Worm (Caenorhabditis elegans) whole organism, L1 larva: ENCODE measurements around the gene scl-10.

Experiments used
- C34B4.2 ChIP-seq: sonication (generic microtip); optimal IDR thresholded peaks from 2 replicates; lab custom pipeline; 2017; ENCODE audit warnings: mild to moderate bottlenecking, missing genetic modification characterization, missing compliant biosample characterization
- Y116A8C.19 ChIP-seq: sonication (generic microtip); optimal IDR thresholded peaks from 2 replicates; lab custom pipeline; 2016; ENCODE audit warnings: missing compliant biosample characterization, missing genetic modification characterization, borderline replicate concordance
- aly-2 ChIP-seq: fragments of 150-350 bp; optimal IDR thresholded peaks from 2 replicates; lab custom pipeline; 2014; ENCODE audit warnings: missing biosample characterization, missing genetic modification characterization
- ama-1 ChIP-seq: fragments of 150-350 bp; optimal IDR thresholded peaks from 2 replicates; lab custom pipeline; 2014
- blmp-1 ChIP-seq: fragments of 150-350 bp; optimal IDR thresholded peaks from 2 replicates; lab custom pipeline; 2014; ENCODE audit warnings: missing biosample characterization, missing genetic modification characterization
- ceh-63 ChIP-seq: fragments of 200-800 bp; sonication (Bioruptor generic); optimal IDR thresholded peaks from 2 replicates; lab custom pipeline; 2018; ENCODE audit warnings: mild to moderate bottlenecking, missing genetic modification characterization, missing compliant biosample characterization
- ceh-8 ChIP-seq: fragments of 200-800 bp; sonication (Bioruptor generic); optimal IDR thresholded peaks from 2 replicates; lab custom pipeline; 2018; ENCODE audit warnings: mild to moderate bottlenecking, missing genetic modification characterization, moderate library complexity, missing compliant biosample characterization
- ceh-82 ChIP-seq, 3 experiments: fragments of 150-350 bp in 1 of 3; sonication (generic microtip) in 2 of 3; optimal IDR thresholded peaks; 2 replicates each; lab custom pipeline; 2014 to 2017; ENCODE audit warnings: missing biosample characterization in 3 of 3, missing genetic modification characterization in 3 of 3
- ceh-90 ChIP-seq: sonication (generic microtip); optimal IDR thresholded peaks from 2 replicates; lab custom pipeline; 2016; ENCODE audit warnings: missing genetic modification characterization, missing compliant biosample characterization
- ces-1 ChIP-seq: fragments of 150-350 bp; optimal IDR thresholded peaks from 2 replicates; lab custom pipeline; 2014; ENCODE audit warnings: missing biosample characterization, missing genetic modification reagents, missing genetic modification characterization
- dsc-1 ChIP-seq: sonication (generic microtip); optimal IDR thresholded peaks from 2 replicates; lab custom pipeline; 2016; ENCODE audit warnings: mild to moderate bottlenecking, missing genetic modification characterization, missing compliant biosample characterization
- efl-3 ChIP-seq: fragments of 200-800 bp; sonication (Bioruptor generic); optimal IDR thresholded peaks from 2 replicates; lab custom pipeline; 2018; ENCODE audit warnings: mild to moderate bottlenecking, missing genetic modification characterization, missing compliant biosample characterization
- egl-27 ChIP-seq, 2 experiments: fragments of 150-350 bp in 1 of 2; sonication (generic microtip); optimal IDR thresholded peaks; 3 replicates each; lab custom pipeline; 2017 to 2018; ENCODE audit warnings: missing biosample characterization in 2 of 2, missing genetic modification characterization in 2 of 2, missing genetic modification reagents in 2 of 2
- ets-5 ChIP-seq: fragments of 200-800 bp; sonication (Bioruptor generic); IDR thresholded peaks from 2 replicates; pipeline ENCODE4 v1.3.6; 2022; ENCODE audit warnings: missing genetic modification characterization, missing compliant biosample characterization
- fkh-10 ChIP-seq: sonication (generic microtip); optimal IDR thresholded peaks from 2 replicates; lab custom pipeline; 2017; ENCODE audit warnings: missing biosample characterization, missing genetic modification reagents, missing genetic modification characterization
- grh-1 ChIP-seq: fragments of 200-800 bp; sonication (Bioruptor generic); IDR thresholded peaks from 2 replicates; pipeline ENCODE4 v1.3.6; 2022; ENCODE audit warnings: missing genetic modification reagents, missing genetic modification characterization, missing compliant biosample characterization
- hlh-4 ChIP-seq: sonication (generic microtip); optimal IDR thresholded peaks from 2 replicates; lab custom pipeline; 2016; ENCODE audit warnings: mild to moderate bottlenecking, missing genetic modification characterization, missing compliant biosample characterization
- irx-1 ChIP-seq: sonication (generic microtip); optimal IDR thresholded peaks from 2 replicates; lab custom pipeline; 2016; ENCODE audit warnings: missing genetic modification characterization, missing compliant biosample characterization
- jun-1 ChIP-seq: fragments of 150-350 bp; optimal IDR thresholded peaks from 2 replicates; lab custom pipeline; 2014; ENCODE audit warnings: missing biosample characterization, missing genetic modification reagents, missing genetic modification characterization
- lin-13 ChIP-seq: fragments of 150-350 bp; optimal IDR thresholded peaks from 2 replicates; lab custom pipeline; 2014; ENCODE audit warnings: missing biosample characterization, missing genetic modification reagents, missing genetic modification characterization
- lin-14 ChIP-seq: fragments of 200-800 bp; sonication (Bioruptor generic); optimal IDR thresholded peaks from 2 replicates; lab custom pipeline; 2018; ENCODE audit warnings: mild to moderate bottlenecking, missing genetic modification characterization, moderate library complexity, missing compliant biosample characterization
- lin-35 ChIP-seq, 2 experiments: fragments of 150-350 bp; optimal IDR thresholded peaks; 2 replicates each; lab custom pipeline; 2014; ENCODE audit warnings: missing biosample characterization in 2 of 2, missing genetic modification characterization in 2 of 2, missing genetic modification reagents in 2 of 2
- lir-3 ChIP-seq: sonication (generic microtip); optimal IDR thresholded peaks from 2 replicates; lab custom pipeline; 2016; ENCODE audit warnings: mild to moderate bottlenecking, missing genetic modification characterization, moderate library complexity, missing compliant biosample characterization; ENCODE audit not compliant: poor library complexity
- lsy-2 ChIP-seq, 2 experiments: fragments of 150-350 bp; optimal IDR thresholded peaks; 2 replicates each; lab custom pipeline; 2014; ENCODE audit warnings: missing biosample characterization in 2 of 2, missing genetic modification characterization in 2 of 2
- mdl-1 ChIP-seq, 2 experiments: fragments of 150-350 bp; optimal IDR thresholded peaks; 2 replicates each; lab custom pipeline; 2014 to 2017; ENCODE audit warnings: missing biosample characterization in 2 of 2, missing genetic modification characterization in 2 of 2, inconsistent platforms in 1 of 2
- mef-2 ChIP-seq: fragments of 150-350 bp; optimal IDR thresholded peaks from 2 replicates; lab custom pipeline; 2014; ENCODE audit warnings: missing biosample characterization, missing genetic modification characterization
- nhr-11 ChIP-seq: fragments of 150-350 bp; optimal IDR thresholded peaks from 2 replicates; lab custom pipeline; 2014; ENCODE audit warnings: missing biosample characterization, missing genetic modification characterization
- nhr-19 ChIP-seq: fragments of 200-800 bp; sonication (Bioruptor generic); conservative IDR thresholded peaks from 2 replicates; pipeline ENCODE4 v1.3.6; 2022; ENCODE audit warnings: missing genetic modification characterization, missing compliant biosample characterization
- nhr-20 ChIP-seq: sonication (generic microtip); optimal IDR thresholded peaks from 2 replicates; lab custom pipeline; 2016; ENCODE audit warnings: mild to moderate bottlenecking, missing genetic modification characterization, missing compliant biosample characterization
- nhr-71 ChIP-seq: sonication (generic microtip); optimal IDR thresholded peaks from 2 replicates; lab custom pipeline; 2016; ENCODE audit warnings: mild to moderate bottlenecking, missing genetic modification characterization, moderate library complexity, missing compliant biosample characterization
- nhr-77 ChIP-seq: fragments of 150-350 bp; optimal IDR thresholded peaks from 2 replicates; lab custom pipeline; 2014; ENCODE audit warnings: missing biosample characterization, missing genetic modification characterization
- nhr-84 ChIP-seq: sonication (generic microtip); optimal IDR thresholded peaks from 2 replicates; lab custom pipeline; 2017; ENCODE audit warnings: missing biosample characterization, missing genetic modification characterization
- nhr-85 ChIP-seq: sonication (generic microtip); peaks from one replicate; lab custom pipeline; 2016; ENCODE audit warnings: missing genetic modification characterization, inconsistent platforms, missing compliant biosample characterization
- nhr-90 ChIP-seq: sonication (generic microtip); optimal IDR thresholded peaks from 2 replicates; lab custom pipeline; 2016; ENCODE audit warnings: mild to moderate bottlenecking, missing genetic modification characterization, missing compliant biosample characterization; ENCODE audit not compliant: poor library complexity
- pag-3 ChIP-seq: sonication (generic microtip); optimal IDR thresholded peaks from 2 replicates; lab custom pipeline; 2017; ENCODE audit warnings: missing genetic modification characterization, mild to moderate bottlenecking, missing compliant biosample characterization, antibody characterized with exemption, borderline replicate concordance; ENCODE audit not compliant: insufficient read depth
- pax-3 ChIP-seq: fragments of 200-800 bp; sonication (Bioruptor generic); optimal IDR thresholded peaks from 2 replicates; lab custom pipeline; 2018; ENCODE audit warnings: mild to moderate bottlenecking, missing genetic modification characterization, moderate library complexity, missing compliant biosample characterization
- pqm-1 ChIP-seq: sonication (generic microtip); optimal IDR thresholded peaks from 3 replicates; lab custom pipeline; 2017; ENCODE audit warnings: missing biosample characterization, missing genetic modification characterization
- snpc-4 ChIP-seq: fragments of 150-350 bp; optimal IDR thresholded peaks from 2 replicates; lab custom pipeline; 2014; ENCODE audit warnings: missing biosample characterization, missing genetic modification characterization
- sptf-1 ChIP-seq: fragments of 150-350 bp; optimal IDR thresholded peaks from 2 replicates; lab custom pipeline; 2014; ENCODE audit warnings: missing biosample characterization, missing genetic modification characterization
- swsn-7 ChIP-seq: sonication (generic microtip); optimal IDR thresholded peaks from 2 replicates; lab custom pipeline; 2016; ENCODE audit warnings: missing genetic modification characterization, missing compliant biosample characterization
- tlp-1 ChIP-seq: fragments of 150-350 bp; optimal IDR thresholded peaks from 2 replicates; lab custom pipeline; 2014; ENCODE audit warnings: missing biosample characterization, missing genetic modification characterization
- unc-130 ChIP-seq: fragments of 150-350 bp; optimal IDR thresholded peaks from 2 replicates; lab custom pipeline; 2017; ENCODE audit warnings: missing biosample characterization, missing genetic modification characterization, inconsistent platforms
- unc-30 ChIP-seq: sonication (generic microtip); optimal IDR thresholded peaks from 2 replicates; lab custom pipeline; 2017; ENCODE audit warnings: missing biosample characterization, missing genetic modification characterization
- unc-62 ChIP-seq: fragments of 150-350 bp; optimal IDR thresholded peaks from 2 replicates; lab custom pipeline; 2014; ENCODE audit warnings: missing biosample characterization, missing genetic modification reagents, missing genetic modification characterization
- unc-86 ChIP-seq: sonication (generic microtip); optimal IDR thresholded peaks from 2 replicates; lab custom pipeline; 2016; ENCODE audit warnings: missing genetic modification characterization, missing compliant biosample characterization
- unc-98 ChIP-seq: fragments of 200-800 bp; sonication (Bioruptor generic); IDR thresholded peaks from 2 replicates; pipeline ENCODE4 v1.3.6; 2022; ENCODE audit warnings: missing genetic modification characterization, missing compliant biosample characterization
- vab-15 ChIP-seq: sonication (generic microtip); optimal IDR thresholded peaks from 2 replicates; lab custom pipeline; 2017; ENCODE audit warnings: missing genotype, mild to moderate bottlenecking, missing genetic modification characterization, missing compliant biosample characterization
- xbp-1 ChIP-seq: sonication (generic microtip); optimal IDR thresholded peaks from 2 replicates; lab custom pipeline; 2016; ENCODE audit warnings: missing genetic modification characterization, missing compliant biosample characterization
- zag-1 ChIP-seq: fragments of 150-350 bp; optimal IDR thresholded peaks from 2 replicates; lab custom pipeline; 2014; ENCODE audit warnings: missing biosample characterization, missing genetic modification characterization
- zip-4 ChIP-seq: fragments of 200-800 bp; sonication (Bioruptor generic); optimal IDR thresholded peaks from 2 replicates; lab custom pipeline; 2018; ENCODE audit warnings: mild to moderate bottlenecking, missing genetic modification characterization, moderate library complexity, missing compliant biosample characterization

The scl-10 gene

DNA sequence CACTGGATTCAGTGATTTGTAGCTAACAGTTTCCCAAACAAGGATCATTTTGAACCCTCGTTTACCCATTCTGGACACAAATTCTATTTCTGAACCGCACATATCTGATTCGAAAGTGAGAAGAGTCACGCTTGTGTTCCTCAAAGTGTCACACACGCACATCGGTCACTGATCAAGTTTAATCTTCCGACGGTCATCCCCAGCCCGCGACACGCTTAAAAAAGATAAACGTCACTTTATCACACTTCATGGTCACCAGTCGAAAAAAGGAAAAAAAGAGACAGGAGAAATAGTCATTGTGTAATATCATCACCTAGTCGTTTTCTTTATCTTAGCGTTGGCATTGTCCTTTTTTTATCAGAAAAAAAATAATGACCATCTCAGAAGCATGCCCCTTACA lies 29.4 kb downstream of the scl-10 start (continued):
- no peak for TF ChIP-seq aly-2 (tag; lab: Kevin White, UChicago)
- TF ChIP-seq egl-27 (tag; optimal IDR thresholded peaks at IDR 0.05; lab: Kevin White, UChicago) = no peak
- no peak for TF ChIP-seq sptf-1 (tag; lab: Kevin White, UChicago)
- no peak for TF ChIP-seq pax-3 (tag; lab: Kevin White, UChicago)
- TF ChIP-seq tlp-1 = no peak
- TF ChIP-seq ets-5 (GFP tag; lab: Robert Waterston, UW) = no peak
- no peak for TF ChIP-seq ceh-82 (tag; optimal IDR thresholded peaks at IDR 0.05; lab: Kevin White, UChicago)
- TF ChIP-seq swsn-7 (tag; lab: Kevin White, UChicago) = no peak
- no peak for TF ChIP-seq jun-1 (tag; lab: Kevin White, UChicago)
- TF ChIP-seq blmp-1 (tag; lab: Kevin White, UChicago) = peak; percentile 80
- no peak for TF ChIP-seq unc-30 (tag; lab: Kevin White, UChicago)
- no peak for TF ChIP-seq dsc-1 (tag; lab: Kevin White, UChicago)
- no peak for TF ChIP-seq xbp-1 (tag; lab: Kevin White, UChicago)
- no peak for TF ChIP-seq Y116A8C.19 (tag; lab: Kevin White, UChicago)
- no peak for TF ChIP-seq irx-1 (tag; lab: Kevin White, UChicago)
- no peak for TF ChIP-seq unc-98 (GFP tag; lab: Robert Waterston, UW)
- no peak for TF ChIP-seq fkh-10 (GFP tag; lab: Kevin White, UChicago)
- peak; percentile 64 for TF ChIP-seq nhr-71 (tag; lab: Kevin White, UChicago)
- no peak for TF ChIP-seq unc-130 (tag; lab: Kevin White, UChicago)
- no peak for TF ChIP-seq zip-4
- TF ChIP-seq vab-15 = no peak
- no peak for TF ChIP-seq nhr-11 (tag; lab: Kevin White, UChicago)
- no peak for TF ChIP-seq ceh-8 (GFP tag; lab: Kevin White, UChicago)
- TF ChIP-seq snpc-4 (tag; lab: Kevin White, UChicago) = no peak
- TF ChIP-seq mef-2 (tag; lab: Kevin White, UChicago) = no peak
- TF ChIP-seq pqm-1 (tag; lab: Kevin White, UChicago) = no peak
- no peak for TF ChIP-seq lin-13 (GFP tag; lab: Kevin White, UChicago)
- TF ChIP-seq C34B4.2 (tag; lab: Kevin White, UChicago) = no peak
- no peak for TF ChIP-seq lsy-2 (tag; optimal IDR thresholded peaks at IDR 0.05; lab: Kevin White, UChicago)
- peak in 1 of 2 experiments; percentile 37 for TF ChIP-seq mdl-1 (tag; optimal IDR thresholded peaks at IDR 0.05; lab: Kevin White, UChicago)
- TF ChIP-seq grh-1 (GFP tag; lab: Robert Waterston, UW) = no peak
- TF ChIP-seq unc-86 = no peak
- TF ChIP-seq zag-1 (tag; lab: Kevin White, UChicago) = no peak

DNA sequence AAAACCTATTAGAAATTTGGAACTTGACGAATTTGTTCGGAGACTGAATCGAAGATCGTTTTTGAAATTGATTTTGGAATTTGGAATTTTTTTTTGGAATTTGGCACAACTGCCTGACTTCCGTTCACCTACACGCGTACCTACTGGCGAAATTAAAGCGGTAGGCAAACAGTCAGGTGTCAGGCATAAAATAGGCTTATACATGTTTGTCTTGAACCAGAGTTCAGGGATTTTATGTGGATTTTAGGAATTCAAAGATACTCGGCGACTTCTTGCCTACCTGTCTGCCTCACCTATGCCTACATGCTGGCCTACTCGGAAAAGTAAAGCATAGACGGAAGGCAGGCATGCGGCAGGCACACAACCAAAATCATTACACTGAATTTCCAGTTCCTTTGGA lies 30.1 kb downstream of the scl-10 start:
- no peak for TF ChIP-seq unc-62

DNA sequence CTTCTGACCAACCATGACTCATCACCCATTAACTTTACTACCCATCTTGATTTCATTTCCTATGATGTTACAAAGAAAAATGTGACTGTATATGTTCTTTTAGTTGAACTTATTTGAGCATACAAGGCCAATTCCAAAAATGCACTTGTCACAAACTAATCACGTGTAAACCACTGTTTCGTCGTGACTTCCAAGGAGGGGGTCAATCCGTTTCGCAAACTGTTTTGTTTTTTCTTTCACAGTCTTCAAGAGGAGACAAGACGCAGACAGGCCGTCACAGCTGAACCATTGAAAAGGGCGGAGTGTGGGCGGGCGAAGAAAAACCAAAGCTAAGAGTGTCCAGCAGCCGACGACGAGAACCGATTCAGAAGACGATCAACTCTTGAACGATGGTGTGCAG lies 30.9 kb downstream of the scl-10 start, which contains the start of gene C39E9.8:
C39E9.8 (plus strand) TSS at position 328 of the 400 bp plus-strand sequence.
- no peak for TF ChIP-seq efl-3 (GFP tag; lab: Kevin White, UChicago)
- no peak for TF ChIP-seq nhr-84
- peak; percentile 43 for TF ChIP-seq nhr-90 (tag; lab: Kevin White, UChicago)
- no peak for TF ChIP-seq pax-3 (tag; lab: Kevin White, UChicago)
- TF ChIP-seq nhr-77 (tag; lab: Kevin White, UChicago) = no peak
- no peak for TF ChIP-seq ceh-90 (tag; lab: Kevin White, UChicago)
- no peak for TF ChIP-seq lir-3 (tag; lab: Kevin White, UChicago)
- TF ChIP-seq tlp-1 = no peak
- TF ChIP-seq nhr-11 (tag; lab: Kevin White, UChicago) = no peak
- TF ChIP-seq lin-14 (GFP tag; lab: Kevin White, UChicago) = peak; percentile 70
- TF ChIP-seq fkh-10 (GFP tag; lab: Kevin White, UChicago) = no peak
- TF ChIP-seq nhr-85 (tag; lab: Kevin White, UChicago) = peak; percentile 89
- TF ChIP-seq snpc-4 (tag; lab: Kevin White, UChicago) = no peak
- TF ChIP-seq pag-3 (tag; lab: Kevin White, UChicago) = no peak
- TF ChIP-seq grh-1 (GFP tag; lab: Robert Waterston, UW) = peak; percentile 23; the same call in 1 of the 2 replicates
- TF ChIP-seq ces-1 (GFP tag; lab: Kevin White, UChicago) = no peak
- no peak for TF ChIP-seq hlh-4 (tag; lab: Kevin White, UChicago)
- no peak for TF ChIP-seq Y116A8C.19 (tag; lab: Kevin White, UChicago)
- TF ChIP-seq nhr-19 (GFP tag; lab: Robert Waterston, UW) = peak; percentile 35
- peak in 1 of 2 experiments; percentile 18 for TF ChIP-seq mdl-1 (tag; optimal IDR thresholded peaks at IDR 0.05; lab: Kevin White, UChicago)
- peak in 1 of 2 experiments; percentile 63 for TF ChIP-seq lin-35 (GFP tag; optimal IDR thresholded peaks at IDR 0.05; lab: Kevin White, UChicago)
- no peak for TF ChIP-seq ceh-63
- no peak for TF ChIP-seq unc-98 (GFP tag; lab: Robert Waterston, UW)
- no peak for TF ChIP-seq ama-1 (lab: Kevin White, UChicago)
- peak; percentile 60 for TF ChIP-seq nhr-20 (tag; lab: Kevin White, UChicago)
